Fruit fly (Drosophila melanogaster) whole organism, embryonic: ENCODE measurements around the gene CG3165.

Source experiments
- CG1024 ChIP-seq: fragments of 200-800 bp; sonication (Bioruptor generic); IDR thresholded peaks from 2 replicates; pipeline ENCODE4 v1.3.6; 2022; ENCODE audit warnings: missing biosample characterization, missing genetic modification characterization
- CG11560 ChIP-seq: fragments of 200-800 bp; sonication (Bioruptor generic); IDR thresholded peaks from 3 replicates; pipeline ENCODE4 v1.3.6; 2022; ENCODE audit warnings: missing biosample characterization, missing genetic modification characterization
- CG1233 ChIP-seq: fragments of 200-800 bp; sonication (Bioruptor generic); optimal IDR thresholded peaks from 4 replicates; lab custom pipeline; 2018; ENCODE audit warnings: missing biosample characterization, mild to moderate bottlenecking, missing genetic modification characterization
- CG13894 ChIP-seq: fragments of 200-800 bp; sonication (Bioruptor generic); optimal IDR thresholded peaks from 3 replicates; lab custom pipeline; 2018; ENCODE audit warnings: missing biosample characterization, mild to moderate bottlenecking, missing genetic modification characterization, moderate library complexity
- CG17361 ChIP-seq: fragments of 200-800 bp; sonication (Bioruptor generic); IDR thresholded peaks from 3 replicates; pipeline ENCODE4 v1.3.6; 2022; ENCODE audit warnings: missing biosample characterization, missing genetic modification characterization
- CG17802 ChIP-seq: fragments of 200-800 bp; sonication (Bioruptor generic); optimal IDR thresholded peaks from 2 replicates; lab custom pipeline; 2018; ENCODE audit warnings: missing biosample characterization, mild to moderate bottlenecking, missing genetic modification characterization, moderate library complexity
- CG18011 ChIP-seq: fragments of 200-800 bp; sonication (Bioruptor generic); optimal IDR thresholded peaks from 2 replicates; lab custom pipeline; 2017; ENCODE audit warnings: missing biosample characterization, missing genetic modification characterization, mild to moderate bottlenecking, moderate library complexity, missing genotype
- CG30020 ChIP-seq: fragments of 200-800 bp; optimal IDR thresholded peaks from 2 replicates; lab custom pipeline; 2019; ENCODE audit warnings: missing biosample characterization, mild to moderate bottlenecking, missing genetic modification characterization, moderate library complexity
- CG3163 ChIP-seq: fragments of 200-800 bp; sonication (Bioruptor generic); optimal IDR thresholded peaks from 3 replicates; lab custom pipeline; 2016; ENCODE audit warnings: missing biosample characterization, missing genetic modification characterization
- CG3407 ChIP-seq: fragments of 200-800 bp; sonication (Bioruptor generic); optimal IDR thresholded peaks from 2 replicates; lab custom pipeline; 2018; ENCODE audit warnings: missing biosample characterization, mild to moderate bottlenecking, missing genetic modification characterization
- CG4282 ChIP-seq: fragments of 200-800 bp; sonication (Bioruptor generic); optimal IDR thresholded peaks from 2 replicates; lab custom pipeline; 2016; ENCODE audit warnings: missing biosample characterization, missing genetic modification characterization
- CG4404 ChIP-seq: fragments of 200-800 bp; sonication (Bioruptor generic); IDR thresholded peaks from 2 replicates; pipeline ENCODE4 v1.3.6; 2022; ENCODE audit warnings: missing biosample characterization, missing genetic modification characterization
- CG5245 ChIP-seq: fragments of 200-800 bp; sonication (Bioruptor generic); optimal IDR thresholded peaks from 3 replicates; lab custom pipeline; 2016; ENCODE audit warnings: missing biosample characterization, missing genetic modification characterization
- CG6854 ChIP-seq: fragments of 200-800 bp; sonication (Bioruptor generic); optimal IDR thresholded peaks from 3 replicates; lab custom pipeline; 2017; ENCODE audit warnings: missing biosample characterization, mild to moderate bottlenecking, missing genetic modification characterization
- CG7357 ChIP-seq: fragments of 200-800 bp; sonication (Bioruptor generic); IDR thresholded peaks from 3 replicates; pipeline ENCODE4 v1.3.6; 2022; ENCODE audit warnings: missing biosample characterization, missing genetic modification characterization
- CG8924 ChIP-seq: fragments of 200-800 bp; optimal IDR thresholded peaks from 3 replicates; lab custom pipeline; 2019; ENCODE audit warnings: missing biosample characterization, mild to moderate bottlenecking, missing genetic modification characterization, moderate library complexity
- CG8944 ChIP-seq: fragments of 200-800 bp; sonication (Bioruptor generic); optimal IDR thresholded peaks from 3 replicates; lab custom pipeline; 2016; ENCODE audit warnings: missing biosample characterization, missing genetic modification characterization
- CG9727 ChIP-seq: fragments of 200-800 bp; sonication (Bioruptor generic); optimal IDR thresholded peaks from 3 replicates; lab custom pipeline; 2017; ENCODE audit warnings: missing biosample characterization, mild to moderate bottlenecking, missing genetic modification characterization
- CoRest ChIP-seq: fragments of 200-800 bp; sonication (Bioruptor generic); optimal IDR thresholded peaks from 3 replicates; lab custom pipeline; 2018; ENCODE audit warnings: missing biosample characterization, mild to moderate bottlenecking, missing genetic modification characterization, moderate library complexity
- Dfd ChIP-seq, 2 experiments: fragments of >200 bp; optimal IDR thresholded peaks; 2 replicates each; lab custom pipeline; 2017; ENCODE audit warnings: missing biosample characterization in 2 of 2, missing genetic modification characterization in 2 of 2
- Gug ChIP-seq: fragments of 200-800 bp; sonication (Bioruptor generic); IDR thresholded peaks from 4 replicates; pipeline ENCODE4 v1.3.6; 2022; ENCODE audit warnings: missing biosample characterization, missing genetic modification characterization
- HmgD ChIP-seq: fragments of 200-800 bp; sonication (Bioruptor generic); optimal IDR thresholded peaks from 3 replicates; lab custom pipeline; 2016; ENCODE audit warnings: missing biosample characterization, missing genetic modification characterization
- MTF-1 ChIP-seq: fragments of 200-800 bp; sonication (Bioruptor generic); optimal IDR thresholded peaks from 2 replicates; lab custom pipeline; 2018; ENCODE audit warnings: missing biosample characterization, mild to moderate bottlenecking, missing genetic modification characterization, borderline replicate concordance
- Meics ChIP-seq: fragments of 200-800 bp; sonication (Bioruptor generic); optimal IDR thresholded peaks from 2 replicates; lab custom pipeline; 2017; ENCODE audit warnings: missing biosample characterization, mild to moderate bottlenecking, missing genetic modification characterization
- Myb ChIP-seq: fragments of 200-800 bp; sonication (Bioruptor generic); optimal IDR thresholded peaks from 2 replicates; lab custom pipeline; 2016; ENCODE audit warnings: missing biosample characterization, missing genetic modification characterization
- NC2β ChIP-seq: fragments of 200-800 bp; sonication (Bioruptor generic); optimal IDR thresholded peaks from 2 replicates; lab custom pipeline; 2016; ENCODE audit warnings: missing biosample characterization, missing genetic modification characterization
- PHDP ChIP-seq: fragments of 200-800 bp; sonication (Bioruptor generic); optimal IDR thresholded peaks from 3 replicates; lab custom pipeline; 2018; ENCODE audit warnings: missing biosample characterization, mild to moderate bottlenecking, missing genetic modification characterization, moderate library complexity
- Sox102F ChIP-seq: fragments of 200-800 bp; sonication (Bioruptor generic); optimal IDR thresholded peaks from 2 replicates; lab custom pipeline; 2018; ENCODE audit warnings: missing biosample characterization, mild to moderate bottlenecking, missing genetic modification characterization, moderate library complexity
- Vsx1 ChIP-seq: fragments of 200-800 bp; sonication (Bioruptor generic); optimal IDR thresholded peaks from 2 replicates; lab custom pipeline; 2017; ENCODE audit warnings: missing biosample characterization, mild to moderate bottlenecking, missing genetic modification characterization, missing genetic modification reagents
- Xbp1 ChIP-seq: fragments of 200-800 bp; sonication (Bioruptor generic); optimal IDR thresholded peaks from 3 replicates; lab custom pipeline; 2016; ENCODE audit warnings: missing biosample characterization, mild to moderate bottlenecking, missing genetic modification characterization
- aop ChIP-seq: fragments of 200-800 bp; sonication (Bioruptor generic); IDR thresholded peaks from 2 replicates; pipeline ENCODE4 v1.3.6; 2022; ENCODE audit warnings: missing biosample characterization, missing genetic modification characterization
- ash1 ChIP-seq: fragments of 200-800 bp; sonication (Bioruptor generic); optimal IDR thresholded peaks from 2 replicates; lab custom pipeline; 2018; ENCODE audit warnings: missing biosample characterization, mild to moderate bottlenecking, missing genetic modification characterization
- btn ChIP-seq: fragments of 200-800 bp; sonication (Bioruptor generic); optimal IDR thresholded peaks from 2 replicates; lab custom pipeline; 2016; ENCODE audit warnings: missing biosample characterization, missing genetic modification characterization
- chinmo ChIP-seq: fragments of 200-800 bp; sonication (Bioruptor generic); IDR thresholded peaks from 4 replicates; pipeline ENCODE4 v1.3.6; 2022; ENCODE audit warnings: missing biosample characterization, missing genetic modification characterization; ENCODE audit not compliant: partially characterized antibody
- chm ChIP-seq: fragments of 200-800 bp; sonication (Bioruptor generic); IDR thresholded peaks from 2 replicates; pipeline ENCODE4 v1.3.6; 2022; ENCODE audit warnings: missing biosample characterization, missing genetic modification characterization
- ci ChIP-seq: fragments of 200-800 bp; sonication (Bioruptor generic); IDR thresholded peaks from 3 replicates; pipeline ENCODE4 v1.3.6; 2022; ENCODE audit warnings: missing biosample characterization, missing genetic modification characterization
- dimm ChIP-seq: fragments of 200-800 bp; sonication (Bioruptor generic); IDR thresholded peaks from 2 replicates; pipeline ENCODE4 v1.3.6; 2022; ENCODE audit warnings: missing biosample characterization, missing genetic modification characterization
- dmrt11E ChIP-seq: fragments of 200-800 bp; sonication (Bioruptor generic); optimal IDR thresholded peaks from 3 replicates; lab custom pipeline; 2018; ENCODE audit warnings: missing biosample characterization, mild to moderate bottlenecking, missing genetic modification characterization, moderate library complexity
- fu2 ChIP-seq: fragments of 200-800 bp; sonication (Bioruptor generic); optimal IDR thresholded peaks from 2 replicates; lab custom pipeline; 2016; ENCODE audit warnings: missing biosample characterization, missing genetic modification characterization
- gem ChIP-seq: fragments of 200-800 bp; sonication (Bioruptor generic); optimal IDR thresholded peaks from 2 replicates; lab custom pipeline; 2019; ENCODE audit warnings: missing biosample characterization, mild to moderate bottlenecking, missing genetic modification characterization, moderate library complexity
- h ChIP-seq: fragments of >200 bp; optimal IDR thresholded peaks from 2 replicates; lab custom pipeline; 2017
- hbn ChIP-seq: fragments of 200-800 bp; sonication (Bioruptor generic); IDR thresholded peaks from 2 replicates; pipeline ENCODE4 v1.3.6; 2022; ENCODE audit warnings: missing biosample characterization, missing genetic modification characterization; ENCODE audit not compliant: partially characterized antibody
- hth ChIP-seq: fragments of >200 bp; optimal IDR thresholded peaks from 2 replicates; lab custom pipeline; 2017; ENCODE audit warnings: inconsistent platforms
- lilli ChIP-seq: fragments of 200-800 bp; sonication (Bioruptor generic); optimal IDR thresholded peaks from 3 replicates; lab custom pipeline; 2016; ENCODE audit warnings: missing biosample characterization, missing genetic modification characterization
- mirr ChIP-seq: fragments of 200-800 bp; sonication (Bioruptor generic); optimal IDR thresholded peaks from 3 replicates; lab custom pipeline; 2018; ENCODE audit warnings: missing biosample characterization, mild to moderate bottlenecking, missing genetic modification characterization
- nerfin-2 ChIP-seq: fragments of 200-800 bp; sonication (Bioruptor generic); IDR thresholded peaks from 2 replicates; pipeline ENCODE4 v1.3.6; 2022; ENCODE audit warnings: missing biosample characterization, missing genetic modification characterization; ENCODE audit not compliant: partially characterized antibody
- pan ChIP-seq, 4 experiments: fragments of >200 bp in 3 of 4; fragments of 200-800 bp in 1 of 4; sonication (Bioruptor generic) in 1 of 4; optimal IDR thresholded peaks in 3 of 4; IDR thresholded peaks in 1 of 4; 2 replicates each; pipeline versions ENCODE4 v1.3.6 to Lab custom; 2017 to 2022; ENCODE audit warnings: missing biosample characterization in 2 of 4, missing genetic modification characterization in 2 of 4, mixed read lengths in 1 of 4
- pnt ChIP-seq: fragments of 200-800 bp; sonication (Bioruptor generic); optimal IDR thresholded peaks from 3 replicates; lab custom pipeline; 2016; ENCODE audit warnings: missing biosample characterization, missing genetic modification characterization
- psq ChIP-seq: fragments of 200-800 bp; sonication (Bioruptor generic); optimal IDR thresholded peaks from 2 replicates; lab custom pipeline; 2017; ENCODE audit warnings: missing biosample characterization, missing genetic modification characterization
- sim ChIP-seq: fragments of 200-800 bp; sonication (Bioruptor generic); IDR thresholded peaks from 2 replicates; pipeline ENCODE4 v1.3.6; 2022; ENCODE audit warnings: missing biosample characterization, missing genetic modification characterization
- slp2 ChIP-seq: fragments of 200-800 bp; sonication (Bioruptor generic); optimal IDR thresholded peaks from 2 replicates; lab custom pipeline; 2016; ENCODE audit warnings: missing biosample characterization, missing genetic modification characterization
- toy ChIP-seq: fragments of 200-800 bp; sonication (Bioruptor generic); IDR thresholded peaks from 2 replicates; pipeline ENCODE4 v1.3.6; 2022; ENCODE audit warnings: missing biosample characterization, missing genetic modification characterization

The CG3165 gene

DNA sequence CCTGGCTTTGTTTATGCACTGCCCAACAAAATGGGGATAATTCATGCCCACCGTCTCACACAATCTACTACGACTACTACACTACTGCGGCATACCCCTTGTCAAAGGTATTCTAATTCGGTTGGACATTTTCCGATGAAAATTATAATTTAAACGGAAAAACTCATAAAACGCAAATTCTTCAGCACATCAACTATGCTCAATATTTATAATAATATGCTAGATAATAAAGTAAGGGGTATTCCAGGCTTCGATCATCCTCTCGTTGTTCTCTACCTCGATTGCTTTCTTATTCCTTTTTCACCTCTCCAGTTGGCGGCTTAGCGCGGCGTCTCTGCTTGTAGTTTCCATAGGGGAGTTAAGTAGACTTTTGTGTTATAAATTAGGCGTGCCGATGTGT lies 35.6 kb upstream of the CG3165 start (continued):
- TF ChIP-seq CG1233 (GFP tag; lab: Kevin White, UChicago) (no peak), CG6854 (GFP tag; lab: Kevin White, UChicago) (no peak), CG7357 (GFP tag; lab: Robert Waterston, UW) (no peak), ash1 (GFP tag; lab: Kevin White, UChicago) (no peak), hth (lab: Kevin White, UChicago) (no peak), dimm (GFP tag; lab: Robert Waterston, UW) (no peak), Vsx1 (no peak), Xbp1 (GFP tag; lab: Kevin White, UChicago) (peak; percentile 12), NC2β (GFP tag; lab: Kevin White, UChicago) (no peak), fu2 (GFP tag; lab: Kevin White, UChicago) (no peak), Myb (GFP tag; lab: Kevin White, UChicago) (no peak), CG9727 (GFP tag; lab: Kevin White, UChicago) (no peak), slp2 (no peak), CG30020 (tag; lab: Kevin White, UChicago) (no peak), dmrt11E (tag; lab: Kevin White, UChicago) (no peak), h (lab: Kevin White, UChicago) (no peak), CG17802 (tag; lab: Kevin White, UChicago) (no peak), CG17361 (GFP tag; lab: Robert Waterston, UW) (no peak), lilli (GFP tag; lab: Kevin White, UChicago) (peak; percentile 50), Dfd (GFP tag; optimal IDR thresholded peaks at IDR 0.05; lab: Kevin White, UChicago) (no peak), gem (tag; lab: Kevin White, UChicago) (peak; percentile 36), CG13894 (tag; lab: Kevin White, UChicago) (no peak), Sox102F (GFP tag; lab: Kevin White, UChicago) (peak; percentile 19), Gug (GFP tag; lab: Robert Waterston, UW) (no peak), CoRest (tag; lab: Kevin White, UChicago) (no peak), CG5245 (GFP tag; lab: Kevin White, UChicago) (no peak), ci (GFP tag; lab: Robert Waterston, UW) (0 out of 3 replicates have a peak, but pooled peaks have one; percentile 11), CG4404 (GFP tag; lab: Robert Waterston, UW) (no peak), sim (no peak), CG4282 (no peak), psq (GFP tag; lab: Kevin White, UChicago) (no peak), MTF-1 (GFP tag; lab: Kevin White, UChicago) (no peak), chinmo (GFP tag; lab: Robert Waterston, UW) (no peak), CG3163 (GFP tag; lab: Kevin White, UChicago) (no peak), CG1024 (GFP tag; lab: Robert Waterston, UW) (no peak), toy (GFP tag; lab: Robert Waterston, UW) (no peak), CG18011 (no peak), btn (GFP tag; lab: Kevin White, UChicago) (no peak), CG3407 (GFP tag; lab: Kevin White, UChicago) (no peak), pnt (GFP tag; lab: Kevin White, UChicago) (no peak), CG8924 (tag; lab: Kevin White, UChicago) (no peak), HmgD (GFP tag; lab: Kevin White, UChicago) (no peak), chm (GFP tag; lab: Robert Waterston, UW) (no peak), mirr (GFP tag; lab: Kevin White, UChicago) (no peak), pan (optimal IDR thresholded peaks at IDR 0.05; lab: Kevin White, UChicago) (no peak), pan (GFP tag; optimal IDR thresholded peaks at IDR 0.05 in 1 of 2, IDR thresholded peaks at IDR 0.05 in 1 of 2) (no peak), Meics (GFP tag; lab: Kevin White, UChicago) (peak; percentile 7), PHDP (tag; lab: Kevin White, UChicago) (peak; percentile 3), hbn (GFP tag; lab: Robert Waterston, UW) (no peak), aop (GFP tag; lab: Robert Waterston, UW) (no peak), nerfin-2 (GFP tag; lab: Robert Waterston, UW) (no peak), CG11560 (no peak), CG8944 (GFP tag; lab: Kevin White, UChicago) (no peak)
